Worm (Caenorhabditis elegans): Measurements from ENCODE around the gene dnj-1.

- TF ChIP-seq skn-1 (tag; optimal IDR thresholded peaks at IDR 0.05) (no peak), fkh-10 (GFP tag; optimal IDR thresholded peaks at IDR 0.05) (no peak), fos-1 (tag; optimal IDR thresholded peaks at IDR 0.05) (no peak), nhr-237 (tag; optimal IDR thresholded peaks at IDR 0.05) (no peak), ama-1 (optimal IDR thresholded peaks at IDR 0.05) (no peak), pha-4 (GFP tag; IDR thresholded peaks at IDR 0.05) (peak; percentile 29; the same call in 1 of the 2 replicates), pha-4 (tag; optimal IDR thresholded peaks at IDR 0.05) (no peak), unc-39 (tag; optimal IDR thresholded peaks at IDR 0.05) (no peak), snpc-4 (tag; optimal IDR thresholded peaks at IDR 0.05) (no peak), ceh-82 (tag; optimal IDR thresholded peaks at IDR 0.05) (no peak), mxl-3 (GFP tag; optimal IDR thresholded peaks at IDR 0.05) (no peak), lin-15B (tag; optimal IDR thresholded peaks at IDR 0.05) (no peak), zfp-3 (GFP tag; conservative IDR thresholded peaks at IDR 0.05) (no peak), mdl-1 (tag; optimal IDR thresholded peaks at IDR 0.05) (no peak), ceh-28 (tag; optimal IDR thresholded peaks at IDR 0.05) (no peak)
Measured at ce11 chrIV:11340735-11341443, 42.1 kb downstream of the dnj-1 start.
